Fruit fly (Drosophila melanogaster) whole organism, embryonic: ENCODE measurements around the gene HDAC3.

Source experiments
- Adf1 ChIP-seq: fragments of 200-800 bp; sonication (Bioruptor generic); IDR thresholded peaks from 2 replicates; pipeline ENCODE4 v1.3.6; 2022; ENCODE audit warnings: missing biosample characterization, missing genetic modification characterization
- Bteb2 ChIP-seq: fragments of 200-800 bp; sonication (Bioruptor generic); optimal IDR thresholded peaks from 2 replicates; lab custom pipeline; 2016; ENCODE audit warnings: missing biosample characterization, missing genetic modification characterization
- CG10274 ChIP-seq: fragments of 200-800 bp; sonication (Bioruptor generic); optimal IDR thresholded peaks from 3 replicates; lab custom pipeline; 2017; ENCODE audit warnings: missing biosample characterization, mild to moderate bottlenecking, missing genetic modification characterization
- CG11696 ChIP-seq: fragments of 200-800 bp; sonication (Bioruptor generic); IDR thresholded peaks from 2 replicates; pipeline ENCODE4 v1.3.6; 2022; ENCODE audit warnings: missing biosample characterization, missing genetic modification characterization
- CG12659 ChIP-seq: fragments of 200-800 bp; sonication (Bioruptor generic); optimal IDR thresholded peaks from 3 replicates; lab custom pipeline; 2017; ENCODE audit warnings: mild to moderate bottlenecking, missing biosample characterization, missing genetic modification reagents, missing genetic modification characterization
- CG15479 ChIP-seq: fragments of 200-800 bp; sonication (Bioruptor generic); optimal IDR thresholded peaks from 3 replicates; lab custom pipeline; 2019; ENCODE audit warnings: missing biosample characterization, mild to moderate bottlenecking, missing genetic modification characterization, moderate library complexity
- CG17359 ChIP-seq: fragments of 200-800 bp; sonication (Bioruptor generic); optimal IDR thresholded peaks from 3 replicates; lab custom pipeline; 2018; ENCODE audit warnings: missing biosample characterization, mild to moderate bottlenecking, missing genetic modification characterization, moderate library complexity
- CG17361 ChIP-seq: fragments of 200-800 bp; sonication (Bioruptor generic); IDR thresholded peaks from 3 replicates; pipeline ENCODE4 v1.3.6; 2022; ENCODE audit warnings: missing biosample characterization, missing genetic modification characterization
- CG1832 ChIP-seq: fragments of 200-800 bp; sonication (Bioruptor generic); optimal IDR thresholded peaks from 2 replicates; lab custom pipeline; 2017; ENCODE audit warnings: missing biosample characterization, mild to moderate bottlenecking, missing genetic modification characterization, inconsistent platforms
- CG2116 ChIP-seq: fragments of 200-800 bp; sonication (Bioruptor generic); optimal IDR thresholded peaks from 3 replicates; lab custom pipeline; 2018; ENCODE audit warnings: missing biosample characterization, mild to moderate bottlenecking, missing genetic modification characterization
- CG3163 ChIP-seq: fragments of 200-800 bp; sonication (Bioruptor generic); optimal IDR thresholded peaks from 3 replicates; lab custom pipeline; 2016; ENCODE audit warnings: missing biosample characterization, missing genetic modification characterization
- CG4617 ChIP-seq: fragments of 200-800 bp; sonication (Bioruptor generic); optimal IDR thresholded peaks from 3 replicates; lab custom pipeline; 2016; ENCODE audit warnings: missing biosample characterization, missing genetic modification characterization, borderline replicate concordance
- CG8290 ChIP-seq, 3 experiments: fragments of 200-800 bp; sonication (Bioruptor generic); optimal IDR thresholded peaks; 2 replicates each; lab custom pipeline; 2016 to 2019; ENCODE audit warnings: missing biosample characterization in 3 of 3, missing genetic modification characterization in 3 of 3, mild to moderate bottlenecking in 2 of 3, moderate library complexity in 1 of 3
- CG8765 ChIP-seq: fragments of 200-800 bp; sonication (Bioruptor generic); IDR thresholded peaks from 2 replicates; pipeline ENCODE4 v1.3.6; 2022; ENCODE audit warnings: missing biosample characterization, missing genetic modification characterization
- CG9437 ChIP-seq: fragments of 200-800 bp; sonication (Bioruptor generic); optimal IDR thresholded peaks from 2 replicates; lab custom pipeline; 2018; ENCODE audit warnings: missing biosample characterization, mild to moderate bottlenecking, missing genetic modification characterization
- CG9609 ChIP-seq: fragments of 200-800 bp; sonication (Bioruptor generic); optimal IDR thresholded peaks from 3 replicates; lab custom pipeline; 2016; ENCODE audit warnings: missing biosample characterization, missing genetic modification characterization
- CrebB ChIP-seq: fragments of 200-800 bp; sonication (Bioruptor generic); optimal IDR thresholded peaks from 3 replicates; lab custom pipeline; 2018; ENCODE audit warnings: missing biosample characterization, mild to moderate bottlenecking, missing genetic modification characterization
- Eip74EF ChIP-seq, 2 experiments: fragments of 200-800 bp in 1 of 2; fragments of >200 bp in 1 of 2; sonication (Bioruptor generic) in 1 of 2; optimal IDR thresholded peaks; 2 replicates each; lab custom pipeline; 2017 to 2019; ENCODE audit warnings: missing biosample characterization in 2 of 2, missing genetic modification characterization in 2 of 2, mild to moderate bottlenecking in 1 of 2, moderate library complexity in 1 of 2
- H15 ChIP-seq: fragments of 200-800 bp; sonication (Bioruptor generic); IDR thresholded peaks from 3 replicates; pipeline ENCODE4 v1.3.6; 2022; ENCODE audit warnings: missing biosample characterization, missing genetic modification characterization
- HLH4C ChIP-seq: fragments of 200-800 bp; sonication (Bioruptor generic); IDR thresholded peaks from 3 replicates; pipeline ENCODE4 v1.3.6; 2022; ENCODE audit warnings: missing biosample characterization, missing genetic modification characterization; ENCODE audit not compliant: partially characterized antibody
- MTF-1 ChIP-seq: fragments of 200-800 bp; sonication (Bioruptor generic); optimal IDR thresholded peaks from 2 replicates; lab custom pipeline; 2018; ENCODE audit warnings: missing biosample characterization, mild to moderate bottlenecking, missing genetic modification characterization, borderline replicate concordance
- NC2β ChIP-seq: fragments of 200-800 bp; sonication (Bioruptor generic); optimal IDR thresholded peaks from 2 replicates; lab custom pipeline; 2016; ENCODE audit warnings: missing biosample characterization, missing genetic modification characterization
- Opbp ChIP-seq: fragments of 200-800 bp; sonication (Bioruptor generic); IDR thresholded peaks from 3 replicates; pipeline ENCODE4 v1.3.6; 2022; ENCODE audit warnings: missing biosample characterization, missing genetic modification characterization; ENCODE audit not compliant: partially characterized antibody
- Optix ChIP-seq: fragments of 200-800 bp; sonication (Bioruptor generic); IDR thresholded peaks from 3 replicates; pipeline ENCODE4 v1.3.6; 2022; ENCODE audit warnings: missing biosample characterization, missing genetic modification characterization
- Sry-β ChIP-seq: fragments of 200-800 bp; sonication (Bioruptor generic); optimal IDR thresholded peaks from 2 replicates; lab custom pipeline; 2018; ENCODE audit warnings: missing biosample characterization, mild to moderate bottlenecking, missing genetic modification characterization, moderate library complexity
- YL-1 ChIP-seq: fragments of 200-800 bp; sonication (Bioruptor generic); optimal IDR thresholded peaks from 3 replicates; lab custom pipeline; 2017; ENCODE audit warnings: missing biosample characterization, mild to moderate bottlenecking, missing genetic modification characterization
- bab2 ChIP-seq: fragments of 200-800 bp; sonication (Bioruptor generic); optimal IDR thresholded peaks from 2 replicates; lab custom pipeline; 2016; ENCODE audit warnings: missing biosample characterization, missing genetic modification characterization
- cato ChIP-seq: fragments of 200-800 bp; sonication (Bioruptor generic); optimal IDR thresholded peaks from 2 replicates; lab custom pipeline; 2016; ENCODE audit warnings: missing biosample characterization, missing genetic modification characterization, borderline replicate concordance
- caup ChIP-seq: fragments of 200-800 bp; sonication (Bioruptor generic); optimal IDR thresholded peaks from 3 replicates; lab custom pipeline; 2017; ENCODE audit warnings: missing biosample characterization, mild to moderate bottlenecking, missing genetic modification characterization, moderate library complexity; ENCODE audit not compliant: severe bottlenecking
- chinmo ChIP-seq: fragments of 200-800 bp; sonication (Bioruptor generic); IDR thresholded peaks from 4 replicates; pipeline ENCODE4 v1.3.6; 2022; ENCODE audit warnings: missing biosample characterization, missing genetic modification characterization; ENCODE audit not compliant: partially characterized antibody
- crc ChIP-seq: fragments of 200-800 bp; sonication (Bioruptor generic); optimal IDR thresholded peaks from 2 replicates; lab custom pipeline; 2016; ENCODE audit warnings: missing biosample characterization, missing genetic modification characterization
- ems ChIP-seq: fragments of 200-800 bp; sonication (Bioruptor generic); optimal IDR thresholded peaks from 3 replicates; lab custom pipeline; 2016; ENCODE audit warnings: missing biosample characterization, missing genetic modification characterization
- eyg ChIP-seq: fragments of 200-800 bp; sonication (Bioruptor generic); optimal IDR thresholded peaks from 3 replicates; lab custom pipeline; 2016; ENCODE audit warnings: missing biosample characterization, missing genetic modification characterization
- gfzf ChIP-seq: fragments of 200-800 bp; sonication (Bioruptor generic); optimal IDR thresholded peaks from 2 replicates; lab custom pipeline; 2016; ENCODE audit warnings: missing biosample characterization, mild to moderate bottlenecking, missing genetic modification characterization, moderate library complexity
- ham ChIP-seq: fragments of 200-800 bp; sonication (Bioruptor generic); IDR thresholded peaks from 2 replicates; pipeline ENCODE4 v1.3.6; 2022; ENCODE audit warnings: missing biosample characterization, missing genetic modification characterization
- insv ChIP-seq, 2 experiments: fragments of 200-800 bp; sonication (Bioruptor generic); optimal IDR thresholded peaks; 3 replicates each; lab custom pipeline; 2016 to 2018; ENCODE audit warnings: missing biosample characterization in 2 of 2, missing genetic modification characterization in 2 of 2
- klu ChIP-seq: fragments of 200-800 bp; sonication (Bioruptor generic); IDR thresholded peaks from 2 replicates; pipeline ENCODE4 v1.3.6; 2022; ENCODE audit warnings: missing biosample characterization, missing genetic modification characterization
- lmd ChIP-seq: fragments of 200-800 bp; sonication (Bioruptor generic); IDR thresholded peaks from 2 replicates; pipeline ENCODE4 v1.3.6; 2022; ENCODE audit warnings: missing biosample characterization, missing genetic modification characterization
- nmo ChIP-seq: fragments of 200-800 bp; sonication (Bioruptor generic); optimal IDR thresholded peaks from 2 replicates; lab custom pipeline; 2018; ENCODE audit warnings: missing biosample characterization, mild to moderate bottlenecking, missing genetic modification characterization, moderate library complexity
- pan ChIP-seq, 4 experiments: fragments of >200 bp in 3 of 4; fragments of 200-800 bp in 1 of 4; sonication (Bioruptor generic) in 1 of 4; optimal IDR thresholded peaks in 3 of 4; IDR thresholded peaks in 1 of 4; 2 replicates each; pipeline versions ENCODE4 v1.3.6 to Lab custom; 2017 to 2022; ENCODE audit warnings: missing biosample characterization in 2 of 4, missing genetic modification characterization in 2 of 4, mixed read lengths in 1 of 4
- pnt ChIP-seq: fragments of 200-800 bp; sonication (Bioruptor generic); optimal IDR thresholded peaks from 3 replicates; lab custom pipeline; 2016; ENCODE audit warnings: missing biosample characterization, missing genetic modification characterization
- schlank ChIP-seq: fragments of 200-800 bp; sonication (Bioruptor generic); optimal IDR thresholded peaks from 2 replicates; lab custom pipeline; 2018; ENCODE audit warnings: missing biosample characterization, mild to moderate bottlenecking, missing genetic modification characterization
- sens ChIP-seq: fragments of 200-800 bp; sonication (Bioruptor generic); peaks from one replicate; lab custom pipeline; 2016; ENCODE audit warnings: missing biosample characterization, missing genetic modification characterization
- shn ChIP-seq: fragments of 200-800 bp; sonication (Bioruptor generic); optimal IDR thresholded peaks from 3 replicates; lab custom pipeline; 2016; ENCODE audit warnings: missing biosample characterization, missing genetic modification characterization
- sim ChIP-seq: fragments of 200-800 bp; sonication (Bioruptor generic); IDR thresholded peaks from 2 replicates; pipeline ENCODE4 v1.3.6; 2022; ENCODE audit warnings: missing biosample characterization, missing genetic modification characterization
- usp ChIP-seq: fragments of >200 bp; optimal IDR thresholded peaks from 2 replicates; lab custom pipeline; 2017; ENCODE audit warnings: missing biosample characterization, missing genetic modification characterization
- wek ChIP-seq: fragments of 200-800 bp; sonication (Bioruptor generic); optimal IDR thresholded peaks from 3 replicates; lab custom pipeline; 2018; ENCODE audit warnings: missing biosample characterization, mild to moderate bottlenecking, missing genetic modification characterization, moderate library complexity

HDAC3 gene

DNA sequence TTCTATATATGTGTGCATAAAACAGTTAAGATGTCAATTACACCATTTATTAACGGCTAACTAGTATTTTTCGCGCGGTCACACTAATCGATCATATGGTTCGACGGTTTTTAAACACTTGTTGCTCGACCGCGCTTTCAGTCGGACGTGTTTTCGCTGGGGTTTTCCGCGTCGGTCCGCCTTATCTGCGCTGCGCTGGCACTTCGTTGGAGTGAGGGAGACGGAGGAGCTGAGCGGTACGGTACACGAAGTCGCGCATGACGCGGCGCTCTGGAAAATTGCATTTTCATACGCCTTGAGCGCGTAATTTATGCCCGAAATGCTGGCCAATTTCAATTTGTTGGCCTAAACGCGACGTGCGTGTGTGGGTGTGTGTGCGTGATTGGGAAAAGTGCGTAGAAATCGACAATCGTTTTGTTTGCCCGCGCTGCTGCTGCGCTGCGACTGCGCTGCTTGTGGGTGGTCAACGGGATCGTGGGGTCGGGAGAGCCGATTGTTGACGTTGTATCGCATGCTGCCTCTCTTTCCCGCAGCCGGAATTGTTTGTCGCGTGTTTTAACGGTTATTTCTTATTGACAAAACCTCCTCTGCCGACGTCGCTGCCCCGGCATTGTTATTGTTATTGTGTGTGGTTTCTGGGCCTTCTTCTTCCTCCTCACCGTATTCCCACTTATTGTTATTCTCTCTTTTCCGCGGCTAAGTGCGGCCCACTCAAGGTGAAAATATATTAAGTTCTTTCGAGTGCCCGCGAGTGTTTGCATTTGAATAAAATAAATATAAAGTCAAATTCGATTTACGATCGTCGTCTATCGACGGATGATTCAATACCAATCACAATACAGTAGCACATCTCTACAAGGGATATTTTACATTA is 42.8 kb upstream of the HDAC3 start, which contains the start of gene Itpr (continued):
- TF ChIP-seq HLH4C (GFP tag; lab: Robert Waterston, UW): no peak
- TF ChIP-seq ham (GFP tag; lab: Robert Waterston, UW): no peak
- TF ChIP-seq CG9437 (GFP tag; lab: Kevin White, UChicago): no peak
- TF ChIP-seq chinmo (GFP tag; lab: Robert Waterston, UW): peak; percentile 92
- TF ChIP-seq H15 (GFP tag; lab: Robert Waterston, UW): no peak
- TF ChIP-seq CG8290 (GFP tag; optimal IDR thresholded peaks at IDR 0.05; lab: Kevin White, UChicago): no peak
- TF ChIP-seq CG8290 (tag; optimal IDR thresholded peaks at IDR 0.05; lab: Kevin White, UChicago): no peak
- TF ChIP-seq Bteb2 (GFP tag; lab: Kevin White, UChicago): no peak
- peak; percentile 15 for TF ChIP-seq caup (GFP tag; lab: Kevin White, UChicago)
- TF ChIP-seq CG17361 (GFP tag; lab: Robert Waterston, UW): 0 out of 3 replicates have a peak, but pooled peaks have one; percentile 12
- TF ChIP-seq NC2β (GFP tag; lab: Kevin White, UChicago): no peak
- no peak for TF ChIP-seq gfzf (GFP tag; lab: Kevin White, UChicago)
- TF ChIP-seq eyg: no peak
- TF ChIP-seq wek: no peak
- TF ChIP-seq lmd: no peak
- TF ChIP-seq CrebB: no peak
- TF ChIP-seq bab2 (GFP tag; lab: Kevin White, UChicago): no peak
- TF ChIP-seq CG2116 (GFP tag; lab: Kevin White, UChicago): peak; percentile 10
- peak; percentile 9; the same call in 1 of the 3 replicates for TF ChIP-seq Opbp
- TF ChIP-seq CG10274 (GFP tag; lab: Kevin White, UChicago): no peak
- TF ChIP-seq YL-1: peak; percentile 33
- TF ChIP-seq pan (optimal IDR thresholded peaks at IDR 0.05; lab: Kevin White, UChicago): no peak
- TF ChIP-seq pan (GFP tag; optimal IDR thresholded peaks at IDR 0.05 in 1 of 2, IDR thresholded peaks at IDR 0.05 in 1 of 2): peak in 1 of 2 experiments; percentile 6
- TF ChIP-seq shn (GFP tag; lab: Kevin White, UChicago): no peak
- peak; percentile 78 for TF ChIP-seq CG1832
- TF ChIP-seq CG12659: peak; percentile 39
- peak; percentile 15; the same call in 1 of the 2 replicates for TF ChIP-seq klu (GFP tag; lab: Robert Waterston, UW)
- TF ChIP-seq cato (GFP tag; lab: Kevin White, UChicago): no peak
- TF ChIP-seq MTF-1 (GFP tag; lab: Kevin White, UChicago): no peak
- peak; percentile 82 for TF ChIP-seq sens
- TF ChIP-seq insv (GFP tag; optimal IDR thresholded peaks at IDR 0.05; lab: Kevin White, UChicago): no peak
- TF ChIP-seq CG8765 (GFP tag; lab: Robert Waterston, UW): no peak
- no peak for TF ChIP-seq sim (GFP tag; lab: Robert Waterston, UW)
- TF ChIP-seq CG9609 (GFP tag; lab: Kevin White, UChicago): no peak
- no peak for TF ChIP-seq schlank (tag; lab: Kevin White, UChicago)
- peak; percentile 100 for TF ChIP-seq Adf1 (GFP tag; lab: Robert Waterston, UW)
- no peak for TF ChIP-seq Sry-β (GFP tag; lab: Kevin White, UChicago)
- no peak for TF ChIP-seq Optix (GFP tag; lab: Robert Waterston, UW)
- TF ChIP-seq pnt (GFP tag; lab: Kevin White, UChicago): no peak
- TF ChIP-seq nmo (GFP tag; lab: Kevin White, UChicago): no peak
- peak in 1 of 2 experiments; percentile 55 for TF ChIP-seq Eip74EF (GFP tag; optimal IDR thresholded peaks at IDR 0.05; lab: Kevin White, UChicago)
- TF ChIP-seq ems (GFP tag; lab: Kevin White, UChicago): no peak
- TF ChIP-seq CG17359 (tag; lab: Kevin White, UChicago): no peak
- TF ChIP-seq usp (GFP tag; lab: Kevin White, UChicago): no peak
- peak; percentile 55; the same call in 1 of the 2 replicates for TF ChIP-seq CG11696 (GFP tag; lab: Robert Waterston, UW)
- TF ChIP-seq CG4617 (GFP tag; lab: Kevin White, UChicago): no peak
- TF ChIP-seq crc: no peak
- TF ChIP-seq CG3163 (GFP tag; lab: Kevin White, UChicago): no peak
- peak; percentile 18 for TF ChIP-seq CG15479 (GFP tag; lab: Kevin White, UChicago)
